Fruit fly (Drosophila melanogaster) Kc167 (cell line): ENCODE measurements around the gene rsh.

Source experiments
- Sin3A ChIP-seq: fragments of >200 bp; optimal IDR thresholded peaks from 2 replicates; lab custom pipeline; 2018; ENCODE audit warnings: missing external identifiers
- h ChIP-seq: fragments of >200 bp; optimal IDR thresholded peaks from 3 replicates; lab custom pipeline; 2018; ENCODE audit warnings: missing external identifiers
- insv ChIP-seq: fragments of >200 bp; optimal IDR thresholded peaks from 3 replicates; lab custom pipeline; 2018; ENCODE audit warnings: missing external identifiers
- psq ChIP-seq: fragments of >200 bp; optimal IDR thresholded peaks from 2 replicates; lab custom pipeline; 2017; ENCODE audit warnings: missing external identifiers
- ttk ChIP-seq: sonication (Bioruptor generic); optimal IDR thresholded peaks from 2 replicates; lab custom pipeline; 2017; ENCODE audit warnings: missing external identifiers

dm6 chrX:13112238-13112829 lies 123.9 kb downstream of the rsh start, which contains the start of gene Chpf:
- no peak for TF ChIP-seq psq (lab: Kevin White, UChicago)
- TF ChIP-seq h (lab: Kevin White, UChicago): no peak
- TF ChIP-seq Sin3A (lab: Kevin White, UChicago): no peak
- TF ChIP-seq insv (lab: Kevin White, UChicago): no peak
- TF ChIP-seq ttk (lab: Kevin White, UChicago): no peak
